Worm (Caenorhabditis elegans) whole organism, early embryonic: Measurements from ENCODE around the gene nspe-2.

ENCODE experiments used
- F13C5.2 ChIP-seq: sonication (generic microtip); optimal IDR thresholded peaks from 2 replicates; lab custom pipeline; 2017; ENCODE audit warnings: mild to moderate bottlenecking, missing genetic modification characterization, inconsistent platforms, missing compliant biosample characterization
- ama-1 ChIP-seq: fragments of 150-350 bp; optimal IDR thresholded peaks from 2 replicates; lab custom pipeline; 2014
- ceh-13 ChIP-seq: fragments of 200-800 bp; sonication (Bioruptor generic); optimal IDR thresholded peaks from 2 replicates; lab custom pipeline; 2018; ENCODE audit warnings: mild to moderate bottlenecking, missing genetic modification characterization, missing compliant biosample characterization
- flt-1 ChIP-seq: fragments of 200-800 bp; sonication (Bioruptor generic); IDR thresholded peaks from 2 replicates; pipeline ENCODE4 v1.3.6; 2022; ENCODE audit warnings: missing genetic modification characterization, missing compliant biosample characterization
- hmg-4 ChIP-seq: fragments of 200-800 bp; sonication (Bioruptor generic); optimal IDR thresholded peaks from 2 replicates; lab custom pipeline; 2018; ENCODE audit warnings: mild to moderate bottlenecking, missing genetic modification characterization, missing compliant biosample characterization
- pes-1 ChIP-seq: fragments of 200-800 bp; sonication (Bioruptor generic); IDR thresholded peaks from 2 replicates; pipeline ENCODE4 v1.3.6; 2022; ENCODE audit warnings: missing genetic modification reagents, missing genetic modification characterization, missing compliant biosample characterization
- sea-1 ChIP-seq: fragments of 200-800 bp; sonication (Bioruptor generic); conservative IDR thresholded peaks from 2 replicates; pipeline ENCODE4 v1.3.6; 2022; ENCODE audit warnings: missing genetic modification characterization, missing compliant biosample characterization
- tbx-37 ChIP-seq: fragments of 200-800 bp; sonication (Bioruptor generic); conservative IDR thresholded peaks from 2 replicates; pipeline ENCODE4 v1.3.6; 2022; ENCODE audit warnings: missing genetic modification reagents, missing genetic modification characterization, missing compliant biosample characterization
- tra-4 ChIP-seq: sonication (generic microtip); optimal IDR thresholded peaks from 2 replicates; lab custom pipeline; 2017; ENCODE audit warnings: missing genetic modification characterization, missing compliant biosample characterization

DNA sequence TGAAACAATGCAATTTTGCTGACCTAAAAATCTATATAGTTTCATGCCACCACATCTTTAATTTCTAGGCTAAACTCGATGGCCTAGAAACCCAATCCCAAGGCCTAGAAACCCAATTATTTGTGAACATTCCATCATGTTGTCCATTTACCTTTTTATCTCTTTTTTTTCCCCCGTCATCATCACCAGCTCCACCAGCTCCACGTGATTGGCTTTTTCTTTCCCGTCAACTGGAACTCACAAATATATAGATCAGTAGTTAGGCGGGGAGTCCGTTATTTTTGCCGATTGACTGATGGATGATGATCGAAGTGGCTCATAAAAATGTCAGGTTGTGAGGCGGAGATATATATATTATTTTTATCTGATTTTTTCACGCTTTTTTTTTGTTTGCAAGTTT is 39.2 kb upstream of the nspe-2 start:
- TF ChIP-seq ama-1 (lab: Kevin White, UChicago) (no peak), F13C5.2 (tag; lab: Kevin White, UChicago) (no peak), pes-1 (GFP tag; lab: Robert Waterston, UW) (no peak), sea-1 (GFP tag; lab: Robert Waterston, UW) (no peak), tra-4 (no peak), ceh-13 (GFP tag; lab: Kevin White, UChicago) (no peak), hmg-4 (GFP tag; lab: Kevin White, UChicago) (no peak), flt-1 (GFP tag; lab: Robert Waterston, UW) (no peak), tbx-37 (GFP tag; lab: Robert Waterston, UW) (no peak)
